Fruit fly (Drosophila melanogaster) S2 (cell line): ENCODE measurements around the gene CG11699.

ENCODE experiments used
- CG8478 ChIP-seq: fragments of >200 bp; optimal IDR thresholded peaks from 2 replicates; lab custom pipeline; 2018
- CTCF ChIP-seq, 2 experiments: fragments of >200 bp; optimal IDR thresholded peaks; 2 replicates each; lab custom pipeline; 2018

dm6 chrX:11546941-11547340 lies 23.5 kb upstream of the CG11699 start:
- TF ChIP-seq CTCF (optimal IDR thresholded peaks at IDR 0.05; lab: Kevin White, UChicago) (no peak), CG8478 (lab: Kevin White, UChicago) (no peak)
